Fruit fly (Drosophila melanogaster) whole organism, adult: ENCODE measurements around the gene CG11109.

ENCODE experiments used
- CG11617 ChIP-seq: fragments of 200-800 bp; sonication (Bioruptor generic); optimal IDR thresholded peaks from 2 replicates; lab custom pipeline; 2017; ENCODE audit warnings: mild to moderate bottlenecking, missing biosample characterization, missing genetic modification reagents, missing genetic modification characterization
- CG7045 ChIP-seq: fragments of 200-800 bp; sonication (Bioruptor generic); optimal IDR thresholded peaks from 2 replicates; lab custom pipeline; 2017; ENCODE audit warnings: missing biosample characterization, mild to moderate bottlenecking, missing genetic modification characterization
- bab1 ChIP-seq: fragments of 200-800 bp; sonication (Bioruptor generic); optimal IDR thresholded peaks from 3 replicates; lab custom pipeline; 2019; ENCODE audit warnings: missing biosample characterization, mild to moderate bottlenecking, missing genetic modification characterization, moderate library complexity

dm6 chr3L:22848940-22849339 lies 23.1 kb upstream of the CG11109 start:
- TF ChIP-seq CG11617 (no peak), bab1 (GFP tag; lab: Kevin White, UChicago) (no peak), CG7045 (GFP tag; lab: Kevin White, UChicago) (no peak)
